Worm (Caenorhabditis elegans) whole organism, mixed stage, embryonic: Measurements from ENCODE around the gene twk-7.

Experiments
- ces-1 ChIP-seq: fragments of 150-350 bp; optimal IDR thresholded peaks from 2 replicates; lab custom pipeline; 2014; ENCODE audit warnings: missing biosample characterization, missing genetic modification reagents, missing genetic modification characterization
- elt-1 ChIP-seq: sonication (generic microtip); optimal IDR thresholded peaks from 2 replicates; lab custom pipeline; 2017; ENCODE audit warnings: missing genetic modification characterization, mild to moderate bottlenecking, missing compliant biosample characterization, antibody characterized with exemption, moderate library complexity, borderline replicate concordance; ENCODE audit not compliant: insufficient read depth
- elt-3 ChIP-seq: fragments of 150-350 bp; optimal IDR thresholded peaks from 2 replicates; lab custom pipeline; 2014; ENCODE audit warnings: missing biosample characterization, missing genetic modification characterization
- lin-13 ChIP-seq: fragments of 150-350 bp; optimal IDR thresholded peaks from 2 replicates; lab custom pipeline; 2014; ENCODE audit warnings: missing biosample characterization, missing genetic modification characterization
- lsy-2 ChIP-seq: fragments of 150-350 bp; optimal IDR thresholded peaks from 2 replicates; lab custom pipeline; 2014; ENCODE audit warnings: missing biosample characterization, missing genetic modification characterization
- mab-5 ChIP-seq: fragments of 150-350 bp; optimal IDR thresholded peaks from 2 replicates; lab custom pipeline; 2014; ENCODE audit warnings: missing biosample characterization, missing genetic modification characterization
- nhr-237 ChIP-seq: fragments of 150-350 bp; optimal IDR thresholded peaks from 2 replicates; lab custom pipeline; 2014; ENCODE audit warnings: missing biosample characterization, missing genetic modification characterization
- nhr-28 ChIP-seq: fragments of 150-350 bp; optimal IDR thresholded peaks from 2 replicates; lab custom pipeline; 2014; ENCODE audit warnings: missing biosample characterization, missing genetic modification characterization
- pha-4 ChIP-seq: fragments of 150-350 bp; optimal IDR thresholded peaks from 2 replicates; lab custom pipeline; 2018; ENCODE audit warnings: missing biosample characterization, missing genetic modification reagents, missing genetic modification characterization
- sem-2 ChIP-seq: fragments of 200-800 bp; sonication (Bioruptor generic); optimal IDR thresholded peaks from 2 replicates; lab custom pipeline; 2018; ENCODE audit warnings: mild to moderate bottlenecking, missing genetic modification characterization, missing compliant biosample characterization
- snpc-4 ChIP-seq: fragments of 150-350 bp; optimal IDR thresholded peaks from 2 replicates; lab custom pipeline; 2014; ENCODE audit warnings: missing biosample characterization, missing genetic modification characterization
- sptf-1 ChIP-seq: sonication (generic microtip); optimal IDR thresholded peaks from 2 replicates; lab custom pipeline; 2017; ENCODE audit warnings: mild to moderate bottlenecking, missing genetic modification characterization, moderate library complexity, missing compliant biosample characterization
- unc-39 ChIP-seq: fragments of 150-350 bp; optimal IDR thresholded peaks from 2 replicates; lab custom pipeline; 2014; ENCODE audit warnings: missing biosample characterization, missing genetic modification characterization

DNA sequence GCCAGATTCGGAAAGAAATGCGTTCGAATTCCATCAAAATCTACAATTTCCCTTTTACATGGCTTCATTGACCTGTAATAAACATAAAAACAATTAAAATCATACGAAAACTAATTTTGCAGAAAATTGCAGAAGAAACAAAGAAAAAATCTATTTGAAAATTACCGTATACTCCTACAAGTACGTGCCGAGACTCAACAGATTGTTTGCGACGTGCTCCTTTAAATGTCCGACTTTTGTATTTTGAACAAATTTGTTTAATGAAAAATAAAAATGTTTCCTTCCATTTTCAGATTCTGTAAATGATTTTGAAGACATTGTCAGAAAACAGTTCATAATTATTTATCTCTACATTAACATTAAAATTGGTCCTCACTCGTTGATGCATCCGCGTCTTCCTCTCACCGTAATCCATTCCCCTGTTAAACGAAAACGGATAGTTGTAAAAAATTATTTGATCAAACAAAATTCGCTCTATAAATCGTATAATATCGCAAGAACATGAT, 31.5 kb upstream of the twk-7 start, which contains the start of gene pgl-2:
- TF ChIP-seq lin-13 (no peak), ces-1 (no peak), sem-2 (GFP tag; lab: Kevin White, UChicago) (no peak), elt-1 (tag; lab: Kevin White, UChicago) (no peak), elt-3 (tag; lab: Kevin White, UChicago) (no peak), sptf-1 (tag; lab: Kevin White, UChicago) (no peak), lsy-2 (tag; lab: Kevin White, UChicago) (no peak), unc-39 (tag; lab: Kevin White, UChicago) (no peak), snpc-4 (tag; lab: Kevin White, UChicago) (no peak), mab-5 (tag; lab: Kevin White, UChicago) (no peak), nhr-28 (tag; lab: Kevin White, UChicago) (no peak), nhr-237 (tag; lab: Kevin White, UChicago) (no peak), pha-4 (tag; lab: Kevin White, UChicago) (no peak)
